Fruit fly (Drosophila melanogaster): Measurements from ENCODE around the gene Got2.

The Got2 gene

DNA sequence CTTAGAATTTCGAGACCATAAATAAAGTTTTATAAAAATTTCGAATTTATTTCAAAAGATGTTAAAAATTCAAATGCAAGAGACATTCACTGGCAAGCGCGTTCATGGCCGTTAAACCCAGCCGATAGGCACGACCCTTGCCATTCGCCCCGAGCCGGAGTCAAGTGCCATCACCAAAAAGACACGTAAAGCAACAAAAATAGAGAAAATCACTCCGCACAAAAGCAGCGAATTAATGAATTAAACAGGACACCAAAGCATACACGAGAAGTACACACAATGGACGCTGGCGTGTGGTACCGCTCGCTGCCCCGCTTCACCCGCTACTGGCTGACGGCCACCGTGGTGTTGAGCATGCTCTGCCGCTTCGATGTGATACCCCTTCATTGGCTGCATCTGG lies 13.6 kb downstream of the Got2 start, which contains the start of gene Der-1 (continued):
- TF ChIP-seq CG2875 (GFP tag; optimal IDR thresholded peaks at IDR 0.05) (no peak), CG18764 (GFP tag; optimal IDR thresholded peaks at IDR 0.05) (no peak), fd96Cb (tag; optimal IDR thresholded peaks at IDR 0.05) (no peak), gt (GFP tag; IDR thresholded peaks at IDR 0.05) (no peak), CG6765 (GFP tag; optimal IDR thresholded peaks at IDR 0.05) (no peak), CG4707 (GFP tag; optimal IDR thresholded peaks at IDR 0.05) (no peak), Ptx1 (GFP tag; IDR thresholded peaks at IDR 0.05) (no peak), TFAM (GFP tag; optimal IDR thresholded peaks at IDR 0.05) (no peak), MTF-1 (GFP tag; optimal IDR thresholded peaks at IDR 0.05; ENCODE audit: borderline replicate concordance) (no peak), Hey (tag; optimal IDR thresholded peaks at IDR 0.05) (no peak), zen2 (GFP tag; IDR thresholded peaks at IDR 0.05; ENCODE audit: partially characterized antibody) (peak; percentile 80), Oaz (GFP tag; IDR thresholded peaks at IDR 0.05) (no peak), CG9797 (GFP tag; optimal IDR thresholded peaks at IDR 0.05) (no peak), corto (GFP tag; optimal IDR thresholded peaks at IDR 0.05) (no peak), Myb (GFP tag; optimal IDR thresholded peaks at IDR 0.05) (peak; percentile 98), mam (GFP tag; optimal IDR thresholded peaks at IDR 0.05) (no peak), CG18619 (GFP tag; optimal IDR thresholded peaks at IDR 0.05) (no peak), D19A (tag; optimal IDR thresholded peaks at IDR 0.05) (no peak), ewg (GFP tag; optimal IDR thresholded peaks at IDR 0.05) (no peak), tio (GFP tag; optimal IDR thresholded peaks at IDR 0.05) (no peak), slou (GFP tag; optimal IDR thresholded peaks at IDR 0.05) (no peak), CG2202 (tag; optimal IDR thresholded peaks at IDR 0.05) (no peak), Pdp1 (GFP tag; optimal IDR thresholded peaks at IDR 0.05) (no peak), Fer2 (tag; optimal IDR thresholded peaks at IDR 0.05) (no peak), CG2129 (GFP tag; IDR thresholded peaks at IDR 0.05; ENCODE audit: partially characterized antibody) (peak; percentile 64), HLH3B (GFP tag; IDR thresholded peaks at IDR 0.05) (no peak), hkb (optimal IDR thresholded peaks at IDR 0.05) (no peak), hkb (GFP tag; IDR thresholded peaks at IDR 0.05) (no peak), CG2889 (GFP tag; IDR thresholded peaks at IDR 0.05) (peak; percentile 46; the same call in 1 of the 3 replicates), NC2α (GFP tag; optimal IDR thresholded peaks at IDR 0.05) (no peak), sima (GFP tag; optimal IDR thresholded peaks at IDR 0.05) (no peak), H15 (GFP tag; IDR thresholded peaks at IDR 0.05) (no peak), CG13296 (GFP tag; optimal IDR thresholded peaks at IDR 0.05) (no peak), emc (GFP tag; optimal IDR thresholded peaks at IDR 0.05) (no peak), bsh (GFP tag; optimal IDR thresholded peaks at IDR 0.05) (no peak), usp (GFP tag; optimal IDR thresholded peaks at IDR 0.05) (no peak), trem (tag; optimal IDR thresholded peaks at IDR 0.05) (peak; percentile 18), CG16813 (GFP tag; IDR thresholded peaks at IDR 0.05; ENCODE audit: partially characterized antibody) (peak; percentile 91), CG4282 (GFP tag; optimal IDR thresholded peaks at IDR 0.05) (no peak), CG10462 (GFP tag; optimal IDR thresholded peaks at IDR 0.05) (no peak), CG8290 (GFP tag; optimal IDR thresholded peaks at IDR 0.05) (no peak), CG8290 (tag; optimal IDR thresholded peaks at IDR 0.05) (no peak), ham (GFP tag; IDR thresholded peaks at IDR 0.05) (no peak), schlank (tag; optimal IDR thresholded peaks at IDR 0.05) (no peak), Dbx (GFP tag; IDR thresholded peaks at IDR 0.05) (0 out of 3 replicates have a peak, but pooled peaks have one; percentile 11), so (GFP tag; IDR thresholded peaks at IDR 0.05) (no peak), stwl (tag; optimal IDR thresholded peaks at IDR 0.05) (no peak), Dref (GFP tag; IDR thresholded peaks at IDR 0.05) (peak; percentile 53), CG9215 (GFP tag; IDR thresholded peaks at IDR 0.05) (no peak), crc (GFP tag; optimal IDR thresholded peaks at IDR 0.05) (no peak), Bgb (GFP tag; IDR thresholded peaks at IDR 0.05; ENCODE audit: partially characterized antibody) (peak; percentile 97), CG8281 (tag; optimal IDR thresholded peaks at IDR 0.05) (no peak)

Measured in whole organism, embryonic.